Worm (Caenorhabditis elegans) whole organism, young adult: ENCODE data around the gene ndc-80.

Experiments
- B0261.1 ChIP-seq: sonication (generic microtip); optimal IDR thresholded peaks from 2 replicates; lab custom pipeline; 2016; ENCODE audit warnings: mild to moderate bottlenecking, missing genetic modification characterization, moderate library complexity, missing compliant biosample characterization
- F23B12.7 ChIP-seq: sonication (generic microtip); optimal IDR thresholded peaks from 2 replicates; lab custom pipeline; 2017; ENCODE audit warnings: missing genetic modification characterization, mild to moderate bottlenecking, missing compliant biosample characterization, antibody characterized with exemption, moderate library complexity; ENCODE audit not compliant: insufficient read depth
- ccch-3 ChIP-seq: fragments of 200-800 bp; sonication (Bioruptor generic); optimal IDR thresholded peaks from 2 replicates; lab custom pipeline; 2018; ENCODE audit warnings: mild to moderate bottlenecking, missing genetic modification characterization, missing compliant biosample characterization
- die-1 ChIP-seq: sonication (generic microtip); optimal IDR thresholded peaks from 2 replicates; lab custom pipeline; 2016; ENCODE audit warnings: missing genotype, mild to moderate bottlenecking, missing genetic modification characterization, missing compliant biosample characterization
- hmg-20 ChIP-seq: fragments of 200-800 bp; sonication (Bioruptor generic); IDR thresholded peaks from 2 replicates; pipeline ENCODE4 v1.3.6; 2022; ENCODE audit warnings: missing genetic modification reagents, missing genetic modification characterization, missing compliant biosample characterization
- madf-10 ChIP-seq: sonication (generic microtip); optimal IDR thresholded peaks from 2 replicates; lab custom pipeline; 2016; ENCODE audit warnings: mild to moderate bottlenecking, missing genetic modification characterization, missing compliant biosample characterization
- mes-4 ChIP-seq: sonication (generic microtip); optimal IDR thresholded peaks from 2 replicates; lab custom pipeline; 2016; ENCODE audit warnings: missing genotype, missing genetic modification characterization, missing compliant biosample characterization
- mxl-1 ChIP-seq: sonication (generic microtip); optimal IDR thresholded peaks from 2 replicates; lab custom pipeline; 2016; ENCODE audit warnings: missing genetic modification characterization, missing compliant biosample characterization
- nhr-80 ChIP-seq: sonication (generic microtip); optimal IDR thresholded peaks from 2 replicates; lab custom pipeline; 2016; ENCODE audit warnings: missing genetic modification characterization, missing compliant biosample characterization
- nhr-90 ChIP-seq: sonication (generic microtip); optimal IDR thresholded peaks from 2 replicates; lab custom pipeline; 2016; ENCODE audit warnings: missing genotype, mild to moderate bottlenecking, missing genetic modification characterization, missing compliant biosample characterization
- snpc-3.4 ChIP-seq: sonication (generic microtip); optimal IDR thresholded peaks from 2 replicates; lab custom pipeline; 2017; ENCODE audit warnings: missing genetic modification characterization, mild to moderate bottlenecking, missing compliant biosample characterization, antibody characterized with exemption, moderate library complexity, missing genotype, missing genetic modification reagents
- snpc-4 ChIP-seq, 5 experiments: fragments of 150-350 bp in 1 of 5; sonication (generic microtip) in 4 of 5; optimal IDR thresholded peaks; 2 replicates each; lab custom pipeline; 2014 to 2018; ENCODE audit warnings: missing genetic modification characterization in 5 of 5, missing biosample characterization in 3 of 5, antibody characterized with exemption in 2 of 5, mild to moderate bottlenecking in 2 of 5, missing compliant biosample characterization in 2 of 5, missing genotype in 2 of 5, moderate library complexity in 2 of 5, missing genetic modification reagents in 1 of 5
- unc-130 ChIP-seq: sonication (generic microtip); optimal IDR thresholded peaks from 2 replicates; lab custom pipeline; 2016; ENCODE audit warnings: missing genetic modification reagents, missing genetic modification characterization, missing compliant biosample characterization

DNA sequence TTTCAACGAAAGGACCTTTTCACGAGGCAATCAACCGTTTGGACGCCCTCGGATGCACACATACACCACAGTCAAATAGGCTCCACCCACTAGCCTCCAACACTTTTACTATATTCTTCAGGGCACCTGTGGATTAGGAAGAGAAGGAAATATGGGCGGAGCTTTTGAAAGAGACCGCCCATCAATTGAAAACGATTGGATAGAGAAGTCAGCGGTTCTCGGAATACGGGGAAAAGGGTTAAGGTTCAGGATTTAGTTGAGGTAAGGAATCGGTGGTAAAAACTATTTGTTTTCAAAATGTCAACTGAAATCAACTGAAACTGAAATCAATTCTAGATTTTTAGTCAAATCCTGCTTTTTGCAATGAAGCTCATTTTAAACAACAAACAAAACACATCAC is 24.5 kb downstream of the ndc-80 start, which contains the start of gene egl-38:
- no peak for TF ChIP-seq B0261.1 (tag; lab: Kevin White, UChicago)
- TF ChIP-seq hmg-20 = no peak
- no peak for TF ChIP-seq nhr-80 (tag; lab: Kevin White, UChicago)
- no peak for TF ChIP-seq ccch-3 (GFP tag; lab: Kevin White, UChicago)
- TF ChIP-seq F23B12.7 (tag; lab: Kevin White, UChicago) = no peak
- TF ChIP-seq snpc-4 (GFP tag; optimal IDR thresholded peaks at IDR 0.05; lab: Kevin White, UChicago) = no peak
- TF ChIP-seq snpc-4 (tag; optimal IDR thresholded peaks at IDR 0.05; lab: Kevin White, UChicago) = no peak
- no peak for TF ChIP-seq die-1
- no peak for TF ChIP-seq nhr-90 (tag; lab: Kevin White, UChicago)
- no peak for TF ChIP-seq snpc-3.4
- TF ChIP-seq unc-130 (GFP tag; lab: Kevin White, UChicago) = no peak
- TF ChIP-seq mxl-1 (tag; lab: Kevin White, UChicago) = no peak
- no peak for TF ChIP-seq madf-10 (tag; lab: Kevin White, UChicago)
- TF ChIP-seq mes-4 (tag; lab: Kevin White, UChicago) = no peak
